Fruit fly (Drosophila melanogaster): ENCODE data around the gene CG17754.

CG17754 gene

DNA sequence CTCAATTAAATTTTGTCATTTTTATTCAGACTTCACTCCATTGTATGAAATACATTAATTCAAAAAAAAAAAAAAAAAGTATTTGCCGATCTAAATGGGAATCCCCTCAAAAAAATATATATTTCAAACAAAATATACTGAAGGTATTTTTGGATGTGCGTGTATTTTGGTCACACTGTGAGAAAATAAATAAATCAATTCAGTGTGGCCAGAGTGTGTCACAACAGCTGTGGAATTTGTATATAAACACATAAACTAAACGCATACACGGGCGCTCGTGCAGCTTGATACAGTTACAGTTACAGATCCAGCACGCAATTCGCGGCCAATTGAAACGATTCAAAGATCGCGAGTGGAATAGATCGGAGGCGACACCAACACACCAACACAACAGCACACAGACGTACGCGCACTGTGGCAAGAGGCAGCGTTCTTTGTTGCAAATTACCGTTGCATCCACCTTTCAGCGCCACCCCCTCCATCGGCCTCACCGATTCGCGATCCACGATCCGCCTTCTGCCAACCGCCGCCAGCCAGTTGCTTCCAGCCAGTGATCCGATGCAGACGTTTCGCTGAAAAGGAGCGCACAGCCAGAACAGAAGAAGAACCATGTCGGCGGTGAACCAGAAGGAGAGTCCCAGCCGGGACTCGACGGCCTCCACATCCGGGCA lies at the start of gene CG17754:
CG17754 (plus strand) TSS at position 260 of the 671 bp plus-strand sequence.
- no peak for TF ChIP-seq psq (optimal IDR thresholded peaks at IDR 0.05)
- no peak for TF ChIP-seq insv (optimal IDR thresholded peaks at IDR 0.05)
- no peak for TF ChIP-seq h (optimal IDR thresholded peaks at IDR 0.05)
- TF ChIP-seq Sin3A (optimal IDR thresholded peaks at IDR 0.05): no peak
- no peak for TF ChIP-seq ttk (optimal IDR thresholded peaks at IDR 0.05)
- TF ChIP-seq Myc (optimal IDR thresholded peaks at IDR 0.05): no peak

DNA sequence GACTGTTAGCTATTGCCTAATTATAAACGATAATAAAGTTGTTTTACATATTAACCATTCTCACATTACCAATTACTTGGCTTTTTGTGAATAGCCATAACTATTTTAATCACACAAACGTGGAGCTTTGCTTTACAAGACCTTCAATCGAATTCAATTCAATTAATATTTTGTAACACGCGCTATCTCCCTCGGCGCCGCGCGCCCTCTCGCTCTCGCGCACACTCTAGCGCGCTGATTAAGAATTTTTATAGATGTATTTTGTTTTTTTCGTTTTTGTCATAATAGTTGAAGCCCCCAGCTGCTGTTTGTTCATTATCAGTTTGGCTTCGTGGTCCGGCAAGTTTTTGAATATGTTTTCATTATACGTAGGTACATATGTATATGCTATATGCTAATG lies 49.1 kb upstream of the CG17754 start:
- TF ChIP-seq Myc (optimal IDR thresholded peaks at IDR 0.05) (no peak), insv (optimal IDR thresholded peaks at IDR 0.05) (no peak), h (optimal IDR thresholded peaks at IDR 0.05) (no peak), ttk (optimal IDR thresholded peaks at IDR 0.05) (no peak), Sin3A (optimal IDR thresholded peaks at IDR 0.05) (no peak), psq (optimal IDR thresholded peaks at IDR 0.05) (no peak)

DNA sequence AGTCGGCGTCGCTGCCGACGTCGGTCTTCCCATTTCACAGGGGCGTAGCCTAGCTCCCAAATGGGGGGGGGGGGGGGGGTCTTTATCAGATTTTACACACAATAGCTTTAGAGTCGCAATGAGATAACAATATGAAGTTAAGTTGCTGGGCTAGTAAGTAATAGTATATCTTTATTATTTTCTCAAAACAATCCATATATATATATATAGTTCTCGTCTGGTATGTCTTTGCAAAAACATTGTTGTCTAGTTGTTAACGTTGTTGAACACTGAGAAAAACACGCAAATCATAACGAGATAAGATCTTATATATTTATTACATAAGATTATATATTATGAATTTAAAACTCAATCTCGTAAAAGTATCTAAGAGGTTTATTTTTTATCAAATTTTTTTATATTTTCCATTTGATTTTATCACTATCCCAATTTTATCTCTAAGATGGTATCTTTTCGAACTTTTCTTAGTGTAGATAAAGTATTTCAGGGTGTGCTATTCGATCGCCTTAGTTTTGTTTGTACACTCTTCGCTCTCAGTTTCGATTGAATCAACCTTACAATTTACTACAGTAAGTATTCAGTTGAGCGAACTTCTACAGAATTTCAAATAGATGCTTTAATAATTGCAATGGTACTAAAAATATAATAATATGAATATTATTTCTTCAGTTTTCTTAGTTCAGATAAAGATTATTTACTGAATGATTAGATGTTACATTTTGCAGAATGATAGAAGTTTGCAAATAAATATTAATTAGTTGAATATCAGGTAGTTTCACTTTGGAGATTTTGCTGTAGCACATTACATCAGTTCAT lies 48.1 kb upstream of the CG17754 start:
- TF ChIP-seq psq (optimal IDR thresholded peaks at IDR 0.05) (no peak), Sin3A (optimal IDR thresholded peaks at IDR 0.05) (no peak), insv (optimal IDR thresholded peaks at IDR 0.05) (no peak), h (optimal IDR thresholded peaks at IDR 0.05) (no peak), Myc (optimal IDR thresholded peaks at IDR 0.05) (no peak), ttk (optimal IDR thresholded peaks at IDR 0.05) (no peak)

DNA sequence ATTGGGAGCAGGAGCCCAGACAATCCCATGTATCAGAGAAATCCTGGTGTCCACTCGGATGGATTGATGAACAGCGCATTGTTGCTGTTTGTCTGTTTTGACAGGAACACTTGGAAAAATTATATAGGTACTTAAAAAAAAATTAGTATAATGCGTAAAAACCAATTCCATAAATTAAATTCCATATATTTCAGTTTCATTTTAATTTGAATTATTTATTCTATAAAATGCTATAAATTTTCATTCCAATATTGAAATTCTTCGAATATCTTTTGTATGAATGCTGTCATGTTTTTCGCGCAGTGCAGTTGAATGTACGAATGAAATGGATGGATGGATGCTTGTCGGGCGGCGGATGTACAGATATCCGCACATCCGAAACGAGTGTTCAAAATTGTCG lies 39.4 kb upstream of the CG17754 start, which contains the start of gene SmydA-9:
SmydA-9 (minus strand) TSS at position 101 of the 400 bp plus-strand sequence.
- TF ChIP-seq Sin3A (optimal IDR thresholded peaks at IDR 0.05): no peak
- no peak for TF ChIP-seq h (optimal IDR thresholded peaks at IDR 0.05)
- no peak for TF ChIP-seq psq (optimal IDR thresholded peaks at IDR 0.05)
- TF ChIP-seq ttk (optimal IDR thresholded peaks at IDR 0.05): no peak
- TF ChIP-seq Myc (optimal IDR thresholded peaks at IDR 0.05): no peak
- no peak for TF ChIP-seq insv (optimal IDR thresholded peaks at IDR 0.05)

DNA sequence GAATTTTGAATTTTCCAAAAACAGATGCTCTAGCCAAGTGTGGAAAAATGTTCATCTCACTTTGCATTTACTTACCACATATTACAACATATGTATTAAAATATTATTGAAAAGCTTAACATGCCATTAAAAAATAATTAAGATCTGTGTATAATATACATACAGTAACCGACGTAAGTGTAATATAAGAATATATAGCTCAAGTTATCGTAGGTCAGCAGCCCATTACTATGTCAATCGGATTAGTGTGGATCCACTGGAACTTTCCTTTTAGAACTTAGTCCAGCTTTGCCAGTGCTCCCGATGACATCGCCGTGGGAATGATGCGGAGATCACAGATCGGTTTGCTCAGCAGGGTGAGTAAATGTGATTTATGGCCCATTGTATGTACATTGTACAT lies 35.6 kb upstream of the CG17754 start, which contains the start of gene Obp8a:
Obp8a (plus strand) TSS at position 301 of the 400 bp plus-strand sequence.
- TF ChIP-seq Myc (optimal IDR thresholded peaks at IDR 0.05): no peak
- no peak for TF ChIP-seq ttk (optimal IDR thresholded peaks at IDR 0.05)

DNA sequence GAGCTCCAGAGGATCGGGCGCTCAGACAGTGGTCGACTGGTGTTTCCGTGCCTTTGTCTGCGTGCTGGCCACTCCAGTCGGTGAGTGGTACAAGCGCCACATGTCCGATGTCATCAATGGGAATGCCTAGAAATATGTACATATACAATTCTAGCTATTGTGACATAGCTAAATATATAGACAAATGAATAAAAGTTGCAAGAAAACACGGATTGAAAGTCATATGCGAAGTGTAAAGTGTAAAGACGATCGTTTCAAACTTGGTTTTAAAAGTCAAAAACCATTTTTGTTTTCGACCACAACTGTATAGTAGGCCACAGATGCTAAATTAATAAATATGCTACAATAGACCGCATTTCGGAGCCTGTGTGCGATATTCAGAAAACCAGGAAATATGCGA lies 34.7 kb upstream of the CG17754 start, which contains the start of gene CG15368:
CG15368 (plus strand) TSS at position 301 of the 400 bp plus-strand sequence.
- TF ChIP-seq h (optimal IDR thresholded peaks at IDR 0.05) (no peak), Myc (optimal IDR thresholded peaks at IDR 0.05) (no peak), insv (optimal IDR thresholded peaks at IDR 0.05) (no peak), ttk (optimal IDR thresholded peaks at IDR 0.05) (no peak), Sin3A (optimal IDR thresholded peaks at IDR 0.05) (no peak), psq (optimal IDR thresholded peaks at IDR 0.05) (no peak)

DNA sequence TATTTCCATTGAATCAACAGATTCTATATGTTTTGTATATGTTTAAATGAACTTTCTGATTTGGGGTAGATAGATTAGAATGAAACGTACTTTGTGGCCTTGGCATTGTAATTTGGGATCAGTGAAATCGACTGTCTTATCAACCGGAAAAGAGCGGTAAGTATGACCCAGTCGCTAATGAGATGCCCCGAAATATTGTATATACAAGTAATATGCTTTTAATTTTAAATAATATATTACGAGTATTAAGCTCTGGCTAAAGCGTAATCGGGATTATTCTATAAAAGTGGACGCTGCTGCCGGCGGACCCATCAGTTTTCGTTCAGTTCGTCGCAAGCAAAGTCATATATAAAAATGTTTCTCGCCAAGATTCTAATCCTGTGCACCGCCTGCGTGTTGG lies 33.6 kb upstream of the CG17754 start, which contains the start of gene CG15369:
CG15369 (plus strand) TSS at position 301 of the 400 bp plus-strand sequence.
- TF ChIP-seq Myc (optimal IDR thresholded peaks at IDR 0.05): no peak
- no peak for TF ChIP-seq h (optimal IDR thresholded peaks at IDR 0.05)
- no peak for TF ChIP-seq insv (optimal IDR thresholded peaks at IDR 0.05)

DNA sequence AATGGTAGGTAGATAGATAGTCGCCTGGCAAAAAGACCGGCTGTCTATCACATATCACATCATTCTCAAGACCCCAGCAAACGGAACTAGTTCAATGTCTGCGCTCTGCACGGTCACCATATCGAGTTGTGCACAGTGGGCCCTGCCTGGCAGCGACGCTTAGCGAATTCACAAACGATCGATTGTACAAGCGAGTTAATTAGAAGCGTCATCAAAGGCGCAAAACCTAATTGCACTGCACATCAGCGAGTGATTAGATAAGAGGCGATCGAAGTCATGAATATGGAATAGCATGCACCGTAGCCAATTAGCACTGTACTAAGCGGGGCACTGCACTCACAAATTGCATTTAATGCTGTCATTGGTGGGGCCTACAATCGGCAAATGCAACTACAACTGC lies 29.8 kb upstream of the CG17754 start:
- TF ChIP-seq h (optimal IDR thresholded peaks at IDR 0.05): no peak
- TF ChIP-seq Sin3A (optimal IDR thresholded peaks at IDR 0.05): no peak
- TF ChIP-seq psq (optimal IDR thresholded peaks at IDR 0.05): no peak
- no peak for TF ChIP-seq Myc (optimal IDR thresholded peaks at IDR 0.05)
- no peak for TF ChIP-seq ttk (optimal IDR thresholded peaks at IDR 0.05)
- TF ChIP-seq insv (optimal IDR thresholded peaks at IDR 0.05): no peak

DNA sequence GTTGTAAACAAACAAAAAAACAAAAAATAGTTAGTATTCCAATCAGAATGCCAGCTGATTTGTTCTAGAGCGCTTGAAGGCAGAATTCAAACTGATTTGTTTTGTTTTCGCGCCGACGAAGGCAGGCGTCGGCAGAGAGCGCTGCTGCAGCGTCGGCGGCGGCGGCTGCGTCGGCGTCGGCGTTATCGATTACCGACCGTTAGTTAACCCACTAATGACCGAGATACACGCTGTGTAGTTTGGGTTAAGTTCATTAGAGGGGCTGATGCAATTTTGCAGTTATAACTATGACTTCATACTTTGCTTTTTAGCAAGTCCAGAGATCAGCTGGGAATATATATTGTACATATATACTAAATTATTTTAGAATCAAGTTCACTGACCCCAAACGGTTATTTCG lies 27.0 kb upstream of the CG17754 start, which contains the start of gene t:
t (minus strand) TSS at position 76 of the 400 bp plus-strand sequence.
- TF ChIP-seq psq (optimal IDR thresholded peaks at IDR 0.05) (no peak), Myc (optimal IDR thresholded peaks at IDR 0.05) (no peak), ttk (optimal IDR thresholded peaks at IDR 0.05) (no peak), h (optimal IDR thresholded peaks at IDR 0.05) (no peak), insv (optimal IDR thresholded peaks at IDR 0.05) (no peak), Sin3A (optimal IDR thresholded peaks at IDR 0.05) (no peak)

DNA sequence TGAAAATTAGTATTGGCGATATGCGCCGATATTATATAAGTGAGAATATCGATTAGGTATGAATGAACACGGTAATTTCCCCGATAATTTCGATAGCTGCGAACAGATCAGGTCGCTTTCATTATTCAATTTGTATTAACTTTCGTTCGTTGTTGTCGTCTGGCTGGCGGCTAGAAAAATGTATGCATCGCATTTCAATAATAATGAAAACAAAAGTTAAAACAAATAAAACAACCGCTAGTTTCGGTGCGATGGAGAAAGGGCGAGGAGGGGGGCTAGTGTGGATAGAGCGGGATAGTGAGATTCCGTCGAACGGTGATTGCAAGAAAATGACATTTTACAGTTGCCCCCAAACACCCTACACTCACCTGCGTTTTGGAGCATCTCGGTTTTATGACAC lies 25.8 kb upstream of the CG17754 start:
- TF ChIP-seq Myc (optimal IDR thresholded peaks at IDR 0.05): no peak

DNA sequence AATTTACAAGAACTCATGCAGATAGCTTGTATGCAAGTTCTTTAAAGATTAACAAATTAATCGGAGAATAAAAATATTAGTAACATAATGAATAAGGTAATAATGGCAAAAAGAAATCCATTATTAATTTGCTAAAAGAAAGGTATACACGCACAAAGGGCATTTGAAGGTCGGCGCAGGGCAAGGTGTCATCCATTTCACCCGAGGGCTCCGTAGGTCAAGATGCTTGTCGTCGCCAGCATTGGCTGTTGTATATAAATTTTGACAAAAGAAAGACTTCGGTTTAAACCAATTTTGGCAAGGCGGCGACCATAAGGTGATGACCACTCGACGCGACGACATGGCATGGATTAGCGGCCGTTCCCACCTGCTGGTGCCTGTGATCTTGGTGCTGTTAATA lies 25.1 kb upstream of the CG17754 start, which contains the start of gene CG15370:
CG15370 (plus strand) TSS at position 301 of the 400 bp plus-strand sequence.
- TF ChIP-seq ttk (optimal IDR thresholded peaks at IDR 0.05) (no peak), h (optimal IDR thresholded peaks at IDR 0.05) (no peak), insv (optimal IDR thresholded peaks at IDR 0.05) (no peak), Sin3A (optimal IDR thresholded peaks at IDR 0.05) (no peak), psq (optimal IDR thresholded peaks at IDR 0.05) (no peak), Myc (optimal IDR thresholded peaks at IDR 0.05) (no peak)

DNA sequence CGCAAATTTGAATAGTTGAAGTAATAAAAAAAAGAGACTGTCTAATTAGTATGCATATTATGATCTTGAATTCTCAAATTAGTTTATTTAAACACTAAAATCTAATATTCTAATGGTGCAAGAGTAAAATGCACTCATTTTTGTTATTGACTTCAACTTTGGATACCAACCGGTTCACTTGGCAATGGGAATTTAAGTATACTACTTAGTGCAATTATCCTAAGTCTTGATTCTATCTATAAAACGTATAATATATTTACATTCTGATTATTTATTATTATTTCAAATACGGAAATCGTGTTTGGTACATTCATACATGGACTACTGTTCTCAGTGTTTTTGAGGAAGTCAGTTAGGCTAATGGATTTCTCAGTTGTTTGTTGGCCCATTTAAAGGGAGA lies 23.4 kb upstream of the CG17754 start, which contains the start of gene Gr8a:
Gr8a (plus strand) TSS at position 301 of the 400 bp plus-strand sequence.
- no peak for TF ChIP-seq Myc (optimal IDR thresholded peaks at IDR 0.05)

Measured in Kc167 (cell line).